Worm (Caenorhabditis elegans): Measurements from ENCODE around the gene F49C12.4.
"Not testable (repeated sequence)": the region's sequence is repeated elsewhere in the genome, so short reads cannot be mapped to it uniquely, and the experiment has no call there.

Gene F49C12.4

ce11 chrIV:9312827-9313226 lies 8.9 kb upstream of the F49C12.4 start, which contains the start of gene F49C12.7:
Gene F49C12.7 (minus strand): TSS chrIV:9312927.
- TF ChIP-seq dmd-8 (GFP tag; IDR thresholded peaks at IDR 0.05); aly-2 (tag; optimal IDR thresholded peaks at IDR 0.05); dve-1 (tag; optimal IDR thresholded peaks at IDR 0.05; ENCODE audit: insufficient read depth): not testable (repeated sequence)

ce11 chrIV:9310935-9311566 lies 7.2 kb upstream of the F49C12.4 start:
- TF ChIP-seq dmd-8 (GFP tag; IDR thresholded peaks at IDR 0.05) (no peak), daf-16 (GFP tag; optimal IDR thresholded peaks at IDR 0.05) (no peak), daf-16 (tag; optimal IDR thresholded peaks at IDR 0.05) (peak; percentile 62), duxl-1 (tag; optimal IDR thresholded peaks at IDR 0.05; ENCODE audit: poor library complexity) (no peak), pqm-1 (tag; optimal IDR thresholded peaks at IDR 0.05) (peak; percentile 44), nhr-77 (tag; optimal IDR thresholded peaks at IDR 0.05) (peak; percentile 74), ceh-20 (GFP tag; IDR thresholded peaks at IDR 0.05) (no peak), Y105C5A.15 (GFP tag; IDR thresholded peaks at IDR 0.05) (no peak), T20F7.1 (GFP tag; optimal IDR thresholded peaks at IDR 0.05) (peak; percentile 13), daf-12 (tag; optimal IDR thresholded peaks at IDR 0.05) (no peak), nhr-28 (tag; optimal IDR thresholded peaks at IDR 0.05) (peak; percentile 71), lin-1 (GFP tag; IDR thresholded peaks at IDR 0.05) (peak; percentile 20; the same call in 1 of the 2 replicates), hif-1 (tag; optimal IDR thresholded peaks at IDR 0.05) (no peak), rbr-2 (tag; optimal IDR thresholded peaks at IDR 0.05) (no peak), D1046.2 (GFP tag; IDR thresholded peaks at IDR 0.05) (no peak), dpl-1 (GFP tag; optimal IDR thresholded peaks at IDR 0.05) (no peak), ZK337.2 (GFP tag; IDR thresholded peaks at IDR 0.05) (no peak), dmd-6 (GFP tag; IDR thresholded peaks at IDR 0.05) (no peak; the same call in none of the 2 replicates), hlh-11 (tag; optimal IDR thresholded peaks at IDR 0.05) (peak; percentile 57), php-3 (GFP tag; IDR thresholded peaks at IDR 0.05) (0 out of 2 replicates have a peak, but pooled peaks have one; percentile 32), egl-27 (tag; optimal IDR thresholded peaks at IDR 0.05) (no peak), sdz-12 (GFP tag; optimal IDR thresholded peaks at IDR 0.05) (no peak), aha-1 (tag) (peak; percentile 91), mdl-1 (tag; optimal IDR thresholded peaks at IDR 0.05) (peak in 1 of 2 experiments; percentile 43), attf-4 (tag; optimal IDR thresholded peaks at IDR 0.05) (no peak), ceh-32 (tag; optimal IDR thresholded peaks at IDR 0.05; ENCODE audit: poor library complexity) (no peak), ztf-11 (tag; optimal IDR thresholded peaks at IDR 0.05) (no peak), nhr-25 (tag; optimal IDR thresholded peaks at IDR 0.05; ENCODE audit: borderline replicate concordance, insufficient read depth) (no peak), vab-7 (GFP tag; IDR thresholded peaks at IDR 0.05) (no peak), nhr-41 (GFP tag; IDR thresholded peaks at IDR 0.05) (no peak)

- no peak for TF ChIP-seq T26A8.4 (GFP tag; IDR thresholded peaks at IDR 0.05)
- no peak for TF ChIP-seq zag-1 (tag; optimal IDR thresholded peaks at IDR 0.05)
- no peak for TF ChIP-seq zfp-2 (tag; optimal IDR thresholded peaks at IDR 0.05)
- no peak for TF ChIP-seq nhr-77 (tag; optimal IDR thresholded peaks at IDR 0.05)
- no peak for TF ChIP-seq zfp-3 (GFP tag; conservative IDR thresholded peaks at IDR 0.05)
- TF ChIP-seq Y5F2A.4 (GFP tag; optimal IDR thresholded peaks at IDR 0.05) = no peak
- TF ChIP-seq unc-62 (GFP tag; optimal IDR thresholded peaks at IDR 0.05 in 1 of 2) = no peak
- no peak for TF ChIP-seq unc-62 (tag; optimal IDR thresholded peaks at IDR 0.05)
- no peak for TF ChIP-seq hlh-11 (tag; optimal IDR thresholded peaks at IDR 0.05)
- no peak for TF ChIP-seq spr-1 (tag; optimal IDR thresholded peaks at IDR 0.05)
- no peak for TF ChIP-seq sdz-12 (GFP tag; optimal IDR thresholded peaks at IDR 0.05)
- TF ChIP-seq ces-1 (GFP tag; optimal IDR thresholded peaks at IDR 0.05) = no peak
- TF ChIP-seq lin-15B (tag; optimal IDR thresholded peaks at IDR 0.05) = no peak
- no peak for TF ChIP-seq cey-2 (tag; optimal IDR thresholded peaks at IDR 0.05; ENCODE audit: borderline replicate concordance, insufficient read depth)
- TF ChIP-seq snpc-4 (tag; optimal IDR thresholded peaks at IDR 0.05) = no peak
These were observed 5.1 kb upstream of the F49C12.4 start, which contains the start of gene F49C12.6 for ce11 chrIV:9308975-9309374. Gene F49C12.6 (minus strand): TSS chrIV:9309075.

Data from whole organism, L4 larva.